Worm (Caenorhabditis elegans): Measurements from ENCODE around the gene math-6.

DNA sequence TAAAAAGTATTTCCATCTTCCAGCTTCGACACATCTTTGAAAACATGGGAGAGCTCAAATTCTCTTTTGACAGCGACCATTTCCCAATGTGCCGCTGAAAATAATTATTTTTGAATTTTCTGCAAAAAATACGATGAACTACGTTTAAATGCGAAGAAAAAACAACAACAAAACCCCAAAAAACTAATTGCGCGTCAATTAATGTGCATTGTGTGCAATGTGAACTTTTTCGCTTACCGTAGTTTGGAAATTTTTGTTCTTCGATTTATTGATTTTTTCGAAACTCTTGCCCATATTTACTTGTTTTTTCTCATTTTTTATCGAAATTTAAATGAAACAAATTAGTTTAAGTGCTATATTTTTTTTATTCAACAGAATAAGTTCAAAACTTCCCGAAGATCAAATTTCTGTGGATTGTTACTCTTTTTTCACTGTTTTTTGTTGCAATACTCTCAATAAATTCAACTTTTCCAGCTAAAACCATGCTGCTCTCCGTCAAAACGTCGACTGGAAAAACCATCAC, 38.2 kb upstream of the math-6 start, which contains the start of the genes bath-2 and F52C6.4:
- no peak for TF ChIP-seq dao-5 (tag; optimal IDR thresholded peaks at IDR 0.05)
- TF ChIP-seq W03F9.2 (tag; optimal IDR thresholded peaks at IDR 0.05) = no peak

Measured in whole organism, L4/young adult.